Worm (Caenorhabditis elegans) whole organism, L2 larva: ENCODE measurements around the gene C03B1.14.
A peak's percentile ranks its signal among the peaks of the same experiment; 100 is the strongest.

Source experiments
- R02D3.7 ChIP-seq: fragments of 150-350 bp; optimal IDR thresholded peaks from 2 replicates; lab custom pipeline; 2014; ENCODE audit warnings: missing biosample characterization, missing genetic modification characterization
- Y55F3AM.14 ChIP-seq: fragments of 200-800 bp; sonication (Bioruptor generic); optimal IDR thresholded peaks from 2 replicates; lab custom pipeline; 2018; ENCODE audit warnings: mild to moderate bottlenecking, missing genetic modification characterization, missing compliant biosample characterization
- alr-1 ChIP-seq: fragments of 150-350 bp; optimal IDR thresholded peaks from 2 replicates; lab custom pipeline; 2014; ENCODE audit warnings: missing biosample characterization, missing genetic modification characterization
- blmp-1 ChIP-seq: sonication (generic microtip); optimal IDR thresholded peaks from 2 replicates; lab custom pipeline; 2017; ENCODE audit warnings: missing genetic modification characterization, mild to moderate bottlenecking, missing compliant biosample characterization, antibody characterized with exemption, moderate library complexity; ENCODE audit not compliant: insufficient read depth
- ceh-16 ChIP-seq: fragments of 150-350 bp; optimal IDR thresholded peaks from 2 replicates; lab custom pipeline; 2014; ENCODE audit warnings: missing biosample characterization, missing genetic modification characterization
- ceh-82 ChIP-seq: fragments of 150-350 bp; optimal IDR thresholded peaks from 2 replicates; lab custom pipeline; 2014; ENCODE audit warnings: missing biosample characterization, missing genetic modification characterization
- crh-2 ChIP-seq: sonication (generic microtip); optimal IDR thresholded peaks from 2 replicates; lab custom pipeline; 2017; ENCODE audit warnings: missing biosample characterization, missing genetic modification characterization
- dmd-4 ChIP-seq: sonication (generic microtip); optimal IDR thresholded peaks from 2 replicates; lab custom pipeline; 2017; ENCODE audit warnings: missing biosample characterization, missing genetic modification characterization
- egl-27 ChIP-seq: sonication (generic microtip); optimal IDR thresholded peaks from 3 replicates; lab custom pipeline; 2017; ENCODE audit warnings: missing biosample characterization, missing genetic modification reagents, missing genetic modification characterization
- elt-1 ChIP-seq: fragments of 150-350 bp; optimal IDR thresholded peaks from 2 replicates; lab custom pipeline; 2014; ENCODE audit warnings: missing biosample characterization, missing genetic modification characterization
- fos-1 ChIP-seq: fragments of 150-350 bp; optimal IDR thresholded peaks from 2 replicates; lab custom pipeline; 2014; ENCODE audit warnings: missing biosample characterization, missing genetic modification characterization
- gmeb-1 ChIP-seq: fragments of 150-350 bp; optimal IDR thresholded peaks from 2 replicates; lab custom pipeline; 2014; ENCODE audit warnings: missing biosample characterization, missing genetic modification characterization
- lin-39 ChIP-seq: fragments of 150-350 bp; optimal IDR thresholded peaks from 2 replicates; lab custom pipeline; 2014; ENCODE audit warnings: missing biosample characterization, missing genetic modification reagents, missing genetic modification characterization
- lsy-2 ChIP-seq, 2 experiments: fragments of 150-350 bp in 1 of 2; sonication (generic microtip) in 1 of 2; optimal IDR thresholded peaks; 2 replicates each; lab custom pipeline; 2014 to 2017; ENCODE audit warnings: missing biosample characterization in 2 of 2, missing genetic modification characterization in 2 of 2
- nhr-10 ChIP-seq: sonication (generic microtip); optimal IDR thresholded peaks from 2 replicates; lab custom pipeline; 2017; ENCODE audit warnings: missing biosample characterization, missing genetic modification characterization
- nhr-11 ChIP-seq: fragments of 150-350 bp; optimal IDR thresholded peaks from 2 replicates; lab custom pipeline; 2014; ENCODE audit warnings: missing biosample characterization, missing genetic modification characterization
- nhr-129 ChIP-seq: fragments of 150-350 bp; optimal IDR thresholded peaks from 2 replicates; lab custom pipeline; 2014; ENCODE audit warnings: missing biosample characterization, missing genetic modification characterization
- nhr-21 ChIP-seq: fragments of 150-350 bp; optimal IDR thresholded peaks from 2 replicates; lab custom pipeline; 2014; ENCODE audit warnings: missing biosample characterization, missing genetic modification characterization
- nhr-25 ChIP-seq: fragments of 150-350 bp; sonication (generic microtip); optimal IDR thresholded peaks from 3 replicates; lab custom pipeline; 2014; ENCODE audit warnings: missing biosample characterization, missing genetic modification characterization
- skn-1 ChIP-seq: sonication (generic microtip); optimal IDR thresholded peaks from 2 replicates; lab custom pipeline; 2017; ENCODE audit warnings: missing biosample characterization, missing genetic modification characterization
- sma-3 ChIP-seq: sonication (generic microtip); optimal IDR thresholded peaks from 2 replicates; lab custom pipeline; 2016; ENCODE audit warnings: missing genetic modification reagents, missing genetic modification characterization, missing compliant biosample characterization
- sma-9 ChIP-seq, 2 experiments: fragments of 150-350 bp in 1 of 2; sonication (generic microtip) in 1 of 2; optimal IDR thresholded peaks; 2 replicates each; lab custom pipeline; 2014 to 2016; ENCODE audit warnings: missing genetic modification characterization in 2 of 2, mild to moderate bottlenecking in 1 of 2, missing biosample characterization in 1 of 2, missing compliant biosample characterization in 1 of 2, missing genetic modification reagents in 1 of 2, moderate library complexity in 1 of 2
- snpc-4 ChIP-seq: fragments of 150-350 bp; optimal IDR thresholded peaks from 2 replicates; lab custom pipeline; 2014; ENCODE audit warnings: missing biosample characterization, missing genetic modification characterization
- unc-39 ChIP-seq: fragments of 150-350 bp; optimal IDR thresholded peaks from 2 replicates; lab custom pipeline; 2014; ENCODE audit warnings: missing biosample characterization, missing genetic modification characterization
- unc-55 ChIP-seq: fragments of 150-350 bp; sonication (generic microtip); optimal IDR thresholded peaks from 3 replicates; lab custom pipeline; 2014; ENCODE audit warnings: missing biosample characterization, missing genetic modification reagents, missing genetic modification characterization
- ztf-11 ChIP-seq: sonication (generic microtip); optimal IDR thresholded peaks from 2 replicates; lab custom pipeline; 2017; ENCODE audit warnings: missing biosample characterization, missing genetic modification characterization

The C03B1.14 gene

ce11 chrX:6320887-6321286 lies 39.7 kb downstream of the C03B1.14 start:
- TF ChIP-seq nhr-25 (tag; lab: Kevin White, UChicago), result peak; percentile 81
- no peak for TF ChIP-seq dmd-4
- TF ChIP-seq snpc-4 (tag; lab: Kevin White, UChicago), result no peak
- TF ChIP-seq sma-9 (GFP tag; optimal IDR thresholded peaks at IDR 0.05; lab: Kevin White, UChicago), result peak; percentile 9
- no peak for TF ChIP-seq sma-9 (tag; optimal IDR thresholded peaks at IDR 0.05; lab: Kevin White, UChicago)
- peak; percentile 41 for TF ChIP-seq ceh-16
- TF ChIP-seq ztf-11 (tag; lab: Kevin White, UChicago), result no peak
- peak; percentile 58 for TF ChIP-seq egl-27 (tag; lab: Kevin White, UChicago)
- TF ChIP-seq blmp-1, result peak; percentile 69
- TF ChIP-seq crh-2 (tag; lab: Kevin White, UChicago), result peak; percentile 25
- no peak for TF ChIP-seq lin-39
- peak; percentile 13 for TF ChIP-seq nhr-21
- peak; percentile 18 for TF ChIP-seq sma-3 (GFP tag; lab: Kevin White, UChicago)
- TF ChIP-seq fos-1, result peak; percentile 22

- TF ChIP-seq elt-1 (no peak), Y55F3AM.14 (GFP tag; lab: Kevin White, UChicago) (no peak), snpc-4 (tag; lab: Kevin White, UChicago) (no peak), fos-1 (no peak), unc-39 (no peak), nhr-25 (tag; lab: Kevin White, UChicago) (no peak), dmd-4 (no peak)
These were observed 41.0 kb downstream of the C03B1.14 start, which contains the start of gene chtb-3 for ce11 chrX:6319546-6319945. TSS of gene chtb-3 (minus strand) at chrX:6319646.

DNA sequence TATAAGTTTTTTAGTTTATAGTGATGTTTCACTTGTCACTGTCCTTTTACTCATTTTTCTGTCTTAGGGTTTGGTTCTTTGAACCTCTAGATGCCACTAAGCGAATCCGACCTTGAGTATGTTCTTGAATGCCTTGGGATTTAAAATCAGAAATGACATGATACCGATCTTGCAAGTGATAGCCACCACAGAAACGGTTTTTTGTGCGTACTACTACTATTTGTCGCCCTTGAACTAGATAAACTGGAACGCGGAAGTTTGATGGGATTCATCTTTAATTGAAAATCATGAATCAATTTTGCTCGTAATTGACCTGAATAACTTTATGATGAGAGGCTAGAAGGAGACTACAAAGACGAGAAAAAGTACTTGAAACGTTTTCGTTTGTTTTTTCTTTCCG lies 41.8 kb downstream of the C03B1.14 start:
- TF ChIP-seq egl-27 (tag; lab: Kevin White, UChicago) (peak; percentile 43), nhr-11 (tag; lab: Kevin White, UChicago) (no peak), ceh-16 (peak; percentile 28), nhr-21 (no peak), sma-9 (GFP tag; optimal IDR thresholded peaks at IDR 0.05; lab: Kevin White, UChicago) (peak; percentile 81), sma-9 (tag; optimal IDR thresholded peaks at IDR 0.05; lab: Kevin White, UChicago) (no peak), ceh-82 (tag; lab: Kevin White, UChicago) (no peak), R02D3.7 (tag; lab: Kevin White, UChicago) (no peak), elt-1 (no peak), lsy-2 (tag; optimal IDR thresholded peaks at IDR 0.05; lab: Kevin White, UChicago) (no peak), nhr-25 (tag; lab: Kevin White, UChicago) (no peak), fos-1 (peak; percentile 28), unc-55 (no peak), skn-1 (no peak), gmeb-1 (tag; lab: Kevin White, UChicago) (no peak), sma-3 (GFP tag; lab: Kevin White, UChicago) (peak; percentile 21)

DNA sequence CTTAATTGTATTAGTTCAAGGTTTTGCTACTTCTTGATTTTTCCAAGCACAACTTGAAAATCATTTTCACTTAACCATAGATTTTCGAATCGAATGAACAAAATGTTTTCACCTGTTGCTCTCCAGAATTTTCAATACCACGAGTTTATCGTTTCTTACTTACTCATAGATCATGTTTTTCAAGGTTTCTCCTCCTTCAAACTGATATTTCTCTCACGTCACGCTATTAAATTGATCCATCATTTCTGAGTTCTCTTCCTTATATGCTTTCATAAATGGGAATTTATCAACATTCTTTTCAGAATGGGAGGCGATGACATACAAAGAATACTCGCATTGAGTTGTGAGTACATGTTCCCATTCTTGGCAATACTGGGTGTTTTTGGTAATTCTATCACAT lies 49.2 kb downstream of the C03B1.14 start, which contains the start of gene npr-38:
npr-38 (plus strand) TSS at position 301 of the 400 bp plus-strand sequence.
- TF ChIP-seq nhr-10 (tag; lab: Kevin White, UChicago), result no peak
- no peak for TF ChIP-seq ceh-16
- no peak for TF ChIP-seq unc-55
- no peak for TF ChIP-seq alr-1 (tag; lab: Kevin White, UChicago)
- TF ChIP-seq ztf-11 (tag; lab: Kevin White, UChicago), result no peak
- no peak for TF ChIP-seq skn-1
- TF ChIP-seq nhr-129, result no peak
- no peak for TF ChIP-seq Y55F3AM.14 (GFP tag; lab: Kevin White, UChicago)
- no peak for TF ChIP-seq unc-39
- TF ChIP-seq, all 48 proteins: peak for 0
